Worm (Caenorhabditis elegans): ENCODE data around the gene Y41E3.19.

- TF ChIP-seq W03F9.2 (tag; optimal IDR thresholded peaks at IDR 0.05) (no peak), him-1 (tag; optimal IDR thresholded peaks at IDR 0.05) (no peak), dao-5 (tag; optimal IDR thresholded peaks at IDR 0.05) (no peak)
Observed at ce11 chrIV:15012154-15012892, 43.6 kb upstream of the Y41E3.19 start.

Measured in whole organism, L4/young adult.